Fruit fly (Drosophila melanogaster) whole organism, embryonic: ENCODE results near the gene CG4455.

ENCODE experiments used
- ATbp ChIP-seq: fragments of 200-800 bp; sonication (Bioruptor generic); optimal IDR thresholded peaks from 2 replicates; lab custom pipeline; 2017; ENCODE audit warnings: missing biosample characterization, mild to moderate bottlenecking, missing genetic modification characterization, missing genetic modification reagents
- Ada2b ChIP-seq: fragments of 200-800 bp; sonication (Bioruptor generic); IDR thresholded peaks from 2 replicates; pipeline ENCODE4 v1.3.6; 2022; ENCODE audit warnings: missing biosample characterization, missing genetic modification characterization
- Asciz ChIP-seq: fragments of 200-800 bp; sonication (Bioruptor generic); optimal IDR thresholded peaks from 2 replicates; lab custom pipeline; 2017; ENCODE audit warnings: missing biosample characterization, mild to moderate bottlenecking, missing genetic modification characterization, missing genetic modification reagents
- Atf6 ChIP-seq: fragments of 200-800 bp; sonication (Bioruptor generic); IDR thresholded peaks from 2 replicates; pipeline ENCODE4 v1.3.6; 2022; ENCODE audit warnings: missing biosample characterization, missing genetic modification characterization
- Awh ChIP-seq: fragments of 200-800 bp; sonication (Bioruptor generic); IDR thresholded peaks from 2 replicates; pipeline ENCODE4, ENCODE4 v1.3.6; 2022; ENCODE audit warnings: missing biosample characterization, missing genetic modification characterization
- CG10147 ChIP-seq: fragments of 200-800 bp; sonication (Bioruptor generic); optimal IDR thresholded peaks from 2 replicates; lab custom pipeline; 2019; ENCODE audit warnings: missing biosample characterization, mild to moderate bottlenecking, missing genetic modification characterization, moderate library complexity
- CG10431 ChIP-seq: fragments of 200-800 bp; sonication (Bioruptor generic); optimal IDR thresholded peaks from 3 replicates; lab custom pipeline; 2018; ENCODE audit warnings: missing biosample characterization, mild to moderate bottlenecking, missing genetic modification characterization
- CG11398 ChIP-seq: fragments of 200-800 bp; sonication (Bioruptor generic); optimal IDR thresholded peaks from 2 replicates; lab custom pipeline; 2016; ENCODE audit warnings: missing biosample characterization, missing genetic modification characterization
- CG11696 ChIP-seq: fragments of 200-800 bp; sonication (Bioruptor generic); IDR thresholded peaks from 2 replicates; pipeline ENCODE4 v1.3.6; 2022; ENCODE audit warnings: missing biosample characterization, missing genetic modification characterization
- CG12104 ChIP-seq: fragments of 200-800 bp; sonication (Bioruptor generic); optimal IDR thresholded peaks from 3 replicates; lab custom pipeline; 2016; ENCODE audit warnings: missing biosample characterization, missing genetic modification characterization
- CG12744 ChIP-seq: fragments of 200-800 bp; sonication (Bioruptor generic); optimal IDR thresholded peaks from 2 replicates; lab custom pipeline; 2016; ENCODE audit warnings: missing biosample characterization, missing genetic modification characterization
- CG14441 ChIP-seq: fragments of 200-800 bp; sonication (Bioruptor generic); IDR thresholded peaks from 2 replicates; pipeline ENCODE4 v1.3.6; 2022; ENCODE audit warnings: missing biosample characterization, missing genetic modification characterization
- CG15269 ChIP-seq: fragments of 200-800 bp; sonication (Bioruptor generic); optimal IDR thresholded peaks from 2 replicates; lab custom pipeline; 2018; ENCODE audit warnings: missing biosample characterization, mild to moderate bottlenecking, missing genetic modification characterization, moderate library complexity
- CG17328 ChIP-seq: fragments of 200-800 bp; sonication (Bioruptor generic); IDR thresholded peaks from 2 replicates; pipeline ENCODE4 v1.3.6; 2022; ENCODE audit warnings: missing biosample characterization, missing genetic modification characterization
- CG17385 ChIP-seq: fragments of 200-800 bp; sonication (Bioruptor generic); optimal IDR thresholded peaks from 3 replicates; lab custom pipeline; 2018; ENCODE audit warnings: missing biosample characterization, mild to moderate bottlenecking, missing genetic modification characterization
- CG17912 ChIP-seq: fragments of 200-800 bp; sonication (Bioruptor generic); optimal IDR thresholded peaks from 2 replicates; lab custom pipeline; 2018; ENCODE audit warnings: missing biosample characterization, mild to moderate bottlenecking, missing genetic modification characterization
- CG18619 ChIP-seq: fragments of 200-800 bp; sonication (Bioruptor generic); optimal IDR thresholded peaks from 3 replicates; lab custom pipeline; 2017; ENCODE audit warnings: missing biosample characterization, mild to moderate bottlenecking, missing genetic modification characterization
- CG2116 ChIP-seq: fragments of 200-800 bp; sonication (Bioruptor generic); optimal IDR thresholded peaks from 3 replicates; lab custom pipeline; 2018; ENCODE audit warnings: missing biosample characterization, mild to moderate bottlenecking, missing genetic modification characterization
- CG3163 ChIP-seq: fragments of 200-800 bp; sonication (Bioruptor generic); optimal IDR thresholded peaks from 3 replicates; lab custom pipeline; 2016; ENCODE audit warnings: missing biosample characterization, missing genetic modification characterization
- CG3407 ChIP-seq: fragments of 200-800 bp; sonication (Bioruptor generic); optimal IDR thresholded peaks from 2 replicates; lab custom pipeline; 2018; ENCODE audit warnings: missing biosample characterization, mild to moderate bottlenecking, missing genetic modification characterization
- CG3847 ChIP-seq: fragments of 200-800 bp; sonication (Bioruptor generic); IDR thresholded peaks from 2 replicates; pipeline ENCODE4 v1.3.6; 2022; ENCODE audit warnings: missing biosample characterization, missing genetic modification characterization
- CG42726 ChIP-seq: fragments of 200-800 bp; sonication (Bioruptor generic); IDR thresholded peaks from 2 replicates; pipeline ENCODE4 v1.3.6; 2022; ENCODE audit warnings: missing biosample characterization, missing genetic modification characterization; ENCODE audit not compliant: partially characterized antibody
- CG4328 ChIP-seq: fragments of 200-800 bp; sonication (Bioruptor generic); optimal IDR thresholded peaks from 3 replicates; lab custom pipeline; 2017; ENCODE audit warnings: missing biosample characterization, missing genetic modification reagents, missing genetic modification characterization
- CG6765 ChIP-seq: fragments of 200-800 bp; sonication (Bioruptor generic); optimal IDR thresholded peaks from 3 replicates; lab custom pipeline; 2017; ENCODE audit warnings: missing biosample characterization, mild to moderate bottlenecking, missing genetic modification characterization
- CG7271 ChIP-seq: fragments of 200-800 bp; sonication (Bioruptor generic); optimal IDR thresholded peaks from 2 replicates; lab custom pipeline; 2018; ENCODE audit warnings: missing biosample characterization, mild to moderate bottlenecking, missing genetic modification characterization, moderate library complexity
- CG7556 ChIP-seq: fragments of 200-800 bp; sonication (Bioruptor generic); optimal IDR thresholded peaks from 2 replicates; lab custom pipeline; 2017; ENCODE audit warnings: missing biosample characterization, mild to moderate bottlenecking, missing genetic modification characterization
- CG9932 ChIP-seq: fragments of 200-800 bp; sonication (Bioruptor generic); IDR thresholded peaks from 2 replicates; pipeline ENCODE4 v1.3.6; 2022; ENCODE audit warnings: missing biosample characterization, missing genetic modification characterization
- HHEX ChIP-seq: fragments of 200-800 bp; sonication (Bioruptor generic); optimal IDR thresholded peaks from 3 replicates; lab custom pipeline; 2017; ENCODE audit warnings: missing biosample characterization, mild to moderate bottlenecking, missing genetic modification characterization, missing genetic modification reagents
- HLH3B ChIP-seq: fragments of 200-800 bp; sonication (Bioruptor generic); IDR thresholded peaks from 2 replicates; pipeline ENCODE4 v1.3.6; 2022; ENCODE audit warnings: missing biosample characterization, missing genetic modification characterization
- Hey ChIP-seq: fragments of 200-800 bp; sonication (Bioruptor generic); optimal IDR thresholded peaks from 3 replicates; lab custom pipeline; 2018; ENCODE audit warnings: missing biosample characterization, mild to moderate bottlenecking, missing genetic modification characterization
- MTF-1 ChIP-seq: fragments of 200-800 bp; sonication (Bioruptor generic); optimal IDR thresholded peaks from 2 replicates; lab custom pipeline; 2018; ENCODE audit warnings: missing biosample characterization, mild to moderate bottlenecking, missing genetic modification characterization, borderline replicate concordance
- Myb ChIP-seq: fragments of 200-800 bp; sonication (Bioruptor generic); optimal IDR thresholded peaks from 2 replicates; lab custom pipeline; 2016; ENCODE audit warnings: missing biosample characterization, missing genetic modification characterization
- NC2β ChIP-seq: fragments of 200-800 bp; sonication (Bioruptor generic); optimal IDR thresholded peaks from 2 replicates; lab custom pipeline; 2016; ENCODE audit warnings: missing biosample characterization, missing genetic modification characterization
- NK7.1 ChIP-seq: fragments of 200-800 bp; sonication (Bioruptor generic); optimal IDR thresholded peaks from 3 replicates; lab custom pipeline; 2016; ENCODE audit warnings: missing biosample characterization, missing genetic modification characterization
- Sox100B ChIP-seq: fragments of 200-800 bp; sonication (Bioruptor generic); optimal IDR thresholded peaks from 3 replicates; lab custom pipeline; 2018; ENCODE audit warnings: missing biosample characterization, mild to moderate bottlenecking, missing genetic modification characterization
- dpn ChIP-seq, 2 experiments: fragments of 200-800 bp; sonication (Bioruptor generic); optimal IDR thresholded peaks; 3 replicates each; lab custom pipeline; 2016; ENCODE audit warnings: missing biosample characterization in 2 of 2, missing genetic modification characterization in 2 of 2
- fd3F ChIP-seq: fragments of 200-800 bp; sonication (Bioruptor generic); optimal IDR thresholded peaks from 2 replicates; lab custom pipeline; 2018; ENCODE audit warnings: missing biosample characterization, mild to moderate bottlenecking, missing genetic modification characterization, moderate library complexity
- gcm ChIP-seq: fragments of 200-800 bp; sonication (Bioruptor generic); optimal IDR thresholded peaks from 2 replicates; lab custom pipeline; 2019; ENCODE audit warnings: missing biosample characterization, mild to moderate bottlenecking, missing genetic modification characterization, moderate library complexity
- gsb-n ChIP-seq: fragments of 200-800 bp; sonication (Bioruptor generic); optimal IDR thresholded peaks from 3 replicates; lab custom pipeline; 2018; ENCODE audit warnings: missing biosample characterization, mild to moderate bottlenecking, missing genetic modification characterization
- onecut ChIP-seq: fragments of 200-800 bp; sonication (Bioruptor generic); IDR thresholded peaks from 2 replicates; pipeline ENCODE4 v1.3.6; 2022; ENCODE audit warnings: missing biosample characterization, missing genetic modification characterization
- org-1 ChIP-seq: fragments of 200-800 bp; sonication (Bioruptor generic); optimal IDR thresholded peaks from 2 replicates; lab custom pipeline; 2017; ENCODE audit warnings: missing biosample characterization, missing genetic modification characterization
- sens ChIP-seq: fragments of 200-800 bp; sonication (Bioruptor generic); peaks from one replicate; lab custom pipeline; 2016; ENCODE audit warnings: missing biosample characterization, missing genetic modification characterization
- slou ChIP-seq: fragments of 200-800 bp; sonication (Bioruptor generic); optimal IDR thresholded peaks from 3 replicates; lab custom pipeline; 2016; ENCODE audit warnings: missing biosample characterization, missing genetic modification characterization
- sna ChIP-seq: fragments of 200-800 bp; sonication (Bioruptor generic); IDR thresholded peaks from 2 replicates; pipeline ENCODE4 v1.3.6; 2022; ENCODE audit warnings: missing biosample characterization, missing genetic modification characterization; ENCODE audit not compliant: partially characterized antibody
- stc ChIP-seq: fragments of 200-800 bp; sonication (Bioruptor generic); IDR thresholded peaks from 2 replicates; pipeline ENCODE4 v1.3.6; 2022; ENCODE audit warnings: missing biosample characterization, missing genetic modification characterization
- tup ChIP-seq: fragments of 200-800 bp; sonication (Bioruptor generic); optimal IDR thresholded peaks from 2 replicates; lab custom pipeline; 2016; ENCODE audit warnings: missing biosample characterization, mild to moderate bottlenecking, missing genetic modification characterization, moderate library complexity
- wdn ChIP-seq: fragments of 200-800 bp; sonication (Bioruptor generic); IDR thresholded peaks from 2 replicates; pipeline ENCODE4 v1.3.6; 2022; ENCODE audit warnings: missing biosample characterization, missing genetic modification characterization
- wek ChIP-seq: fragments of 200-800 bp; sonication (Bioruptor generic); optimal IDR thresholded peaks from 3 replicates; lab custom pipeline; 2018; ENCODE audit warnings: missing biosample characterization, mild to moderate bottlenecking, missing genetic modification characterization, moderate library complexity

The CG4455 gene

dm6 chr2L:16317777-16318610 lies 34.7 kb upstream of the CG4455 start (continued):
- TF ChIP-seq dpn (GFP tag; optimal IDR thresholded peaks at IDR 0.05; lab: Kevin White, UChicago) = peak; percentile 19 to 39
- peak; percentile 43 for TF ChIP-seq CG15269 (tag; lab: Kevin White, UChicago)
- TF ChIP-seq CG7271 (tag; lab: Kevin White, UChicago) = no peak
- peak; percentile 41 for TF ChIP-seq CG10147 (GFP tag; lab: Kevin White, UChicago)
- TF ChIP-seq CG7556 (GFP tag; lab: Kevin White, UChicago) = peak; percentile 55
- peak; percentile 17 for TF ChIP-seq CG12104
- TF ChIP-seq tup (GFP tag; lab: Kevin White, UChicago) = peak; percentile 46
- peak; percentile 8 for TF ChIP-seq gcm
- TF ChIP-seq onecut (GFP tag; lab: Robert Waterston, UW) = peak; percentile 47
- TF ChIP-seq HLH3B = peak; percentile 57; the same call in 1 of the 2 replicates
- TF ChIP-seq CG11398 (GFP tag; lab: Kevin White, UChicago) = peak; percentile 47
- no peak; the same call in 1 of the 2 replicates for TF ChIP-seq CG42726
- peak; percentile 32 for TF ChIP-seq Asciz
- peak; percentile 57 for TF ChIP-seq CG17912 (GFP tag; lab: Kevin White, UChicago)
- TF ChIP-seq Ada2b (GFP tag; lab: Robert Waterston, UW) = 0 out of 2 replicates have a peak, but pooled peaks have one; percentile 21
- peak; percentile 77 for TF ChIP-seq Awh (GFP tag; lab: Robert Waterston, UW)
- TF ChIP-seq MTF-1 = peak; percentile 70
- TF ChIP-seq fd3F (GFP tag; lab: Kevin White, UChicago) = peak; percentile 46
- TF ChIP-seq CG10431 (GFP tag; lab: Kevin White, UChicago) = peak; percentile 64
- TF ChIP-seq CG17328 (GFP tag; lab: Robert Waterston, UW) = no peak
- TF ChIP-seq CG3407 (GFP tag; lab: Kevin White, UChicago) = peak; percentile 61
- peak; percentile 12 for TF ChIP-seq CG3163
- peak; percentile 56; the same call in 1 of the 2 replicates for TF ChIP-seq CG11696 (GFP tag; lab: Robert Waterston, UW)
- peak; percentile 34 for TF ChIP-seq CG17385
- TF ChIP-seq CG2116 = peak; percentile 27
- no peak for TF ChIP-seq slou (GFP tag; lab: Kevin White, UChicago)
- TF ChIP-seq CG3847 = peak; percentile 34; the same call in 1 of the 2 replicates
- peak; percentile 0 for TF ChIP-seq Hey (tag; lab: Kevin White, UChicago)
- TF ChIP-seq wdn = 0 out of 2 replicates have a peak, but pooled peaks have one; percentile 21
- peak; percentile 40 for TF ChIP-seq NK7.1
- peak; percentile 40 for TF ChIP-seq CG18619 (GFP tag; lab: Kevin White, UChicago)
- peak; percentile 45; the same call in 1 of the 2 replicates for TF ChIP-seq CG14441 (GFP tag; lab: Robert Waterston, UW)
- no peak for TF ChIP-seq NC2β (GFP tag; lab: Kevin White, UChicago)
- peak; percentile 71 for TF ChIP-seq Atf6 (GFP tag; lab: Robert Waterston, UW)
- peak; percentile 50 for TF ChIP-seq HHEX (GFP tag; lab: Kevin White, UChicago)
- peak; percentile 20 for TF ChIP-seq org-1
- TF ChIP-seq wek = peak; percentile 72
- TF ChIP-seq Sox100B (GFP tag; lab: Kevin White, UChicago) = peak; percentile 45
- peak; percentile 40 for TF ChIP-seq gsb-n (tag; lab: Kevin White, UChicago)
- peak; percentile 40 for TF ChIP-seq CG4328 (GFP tag; lab: Kevin White, UChicago)
- TF ChIP-seq stc (GFP tag; lab: Robert Waterston, UW) = peak; percentile 43; the same call in 1 of the 2 replicates
- no peak for TF ChIP-seq sna (GFP tag; lab: Robert Waterston, UW)
- TF ChIP-seq ATbp (GFP tag; lab: Kevin White, UChicago) = peak; percentile 91
- peak; percentile 50 for TF ChIP-seq CG6765
- peak; percentile 13 for TF ChIP-seq Myb (GFP tag; lab: Kevin White, UChicago)
- peak; percentile 34 for TF ChIP-seq CG12744
- peak; percentile 83 for TF ChIP-seq sens (GFP tag; lab: Kevin White, UChicago)
- peak; percentile 46; the same call in 1 of the 2 replicates for TF ChIP-seq CG9932 (GFP tag; lab: Robert Waterston, UW)
